Worm (Caenorhabditis elegans) whole organism, L1 larva: ENCODE data around the gene F35C8.8.

ENCODE experiments used
- C16A3.4 ChIP-seq: fragments of 150-350 bp; optimal IDR thresholded peaks from 2 replicates; lab custom pipeline; 2014; ENCODE audit warnings: missing biosample characterization, missing genetic modification characterization
- alr-1 ChIP-seq: fragments of 200-800 bp; sonication (Bioruptor generic); optimal IDR thresholded peaks from 2 replicates; lab custom pipeline; 2018; ENCODE audit warnings: borderline replicate concordance, mild to moderate bottlenecking, missing genetic modification characterization, missing compliant biosample characterization
- blmp-1 ChIP-seq: fragments of 150-350 bp; optimal IDR thresholded peaks from 2 replicates; lab custom pipeline; 2014; ENCODE audit warnings: missing biosample characterization, missing genetic modification characterization
- ceh-82 ChIP-seq, 3 experiments: fragments of 150-350 bp in 1 of 3; sonication (generic microtip) in 2 of 3; optimal IDR thresholded peaks; 2 replicates each; lab custom pipeline; 2014 to 2017; ENCODE audit warnings: missing biosample characterization in 3 of 3, missing genetic modification characterization in 3 of 3
- ceh-88 ChIP-seq: fragments of 200-800 bp; sonication (Bioruptor generic); IDR thresholded peaks from 2 replicates; pipeline ENCODE4 v1.3.6; 2022; ENCODE audit warnings: missing genetic modification characterization, missing compliant biosample characterization
- dsc-1 ChIP-seq: sonication (generic microtip); optimal IDR thresholded peaks from 2 replicates; lab custom pipeline; 2016; ENCODE audit warnings: mild to moderate bottlenecking, missing genetic modification characterization, missing compliant biosample characterization
- efl-1 ChIP-seq, 4 experiments: fragments of 150-350 bp; optimal IDR thresholded peaks in 3 of 4; peaks in 1 of 4; 1 replicate in 1 of 4; 2 replicates in 3 of 4; lab custom pipeline; 2014; ENCODE audit warnings: missing biosample characterization in 2 of 4, missing genetic modification characterization in 2 of 4, missing genetic modification reagents in 2 of 4
- egl-13 ChIP-seq: sonication (generic microtip); optimal IDR thresholded peaks from 2 replicates; lab custom pipeline; 2016; ENCODE audit warnings: missing genotype, missing genetic modification reagents, missing genetic modification characterization, missing compliant biosample characterization
- elt-2 ChIP-seq: sonication (generic microtip); optimal IDR thresholded peaks from 2 replicates; lab custom pipeline; 2016; ENCODE audit warnings: missing genetic modification characterization, mild to moderate bottlenecking, inconsistent platforms, missing compliant biosample characterization, missing genetic modification reagents
- elt-3 ChIP-seq, 6 experiments: fragments of 150-350 bp in 1 of 6; sonication (generic microtip); optimal IDR thresholded peaks; 2 replicates each; lab custom pipeline; 2017 to 2018; ENCODE audit warnings: missing biosample characterization in 6 of 6, missing genetic modification characterization in 6 of 6, inconsistent platforms in 1 of 6
- ets-5 ChIP-seq: fragments of 200-800 bp; sonication (Bioruptor generic); IDR thresholded peaks from 2 replicates; pipeline ENCODE4 v1.3.6; 2022; ENCODE audit warnings: missing genetic modification characterization, missing compliant biosample characterization
- fkh-10 ChIP-seq: sonication (generic microtip); optimal IDR thresholded peaks from 2 replicates; lab custom pipeline; 2017; ENCODE audit warnings: missing biosample characterization, missing genetic modification reagents, missing genetic modification characterization
- irx-1 ChIP-seq: sonication (generic microtip); optimal IDR thresholded peaks from 2 replicates; lab custom pipeline; 2016; ENCODE audit warnings: missing genetic modification characterization, missing compliant biosample characterization
- lin-13 ChIP-seq: fragments of 150-350 bp; optimal IDR thresholded peaks from 2 replicates; lab custom pipeline; 2014; ENCODE audit warnings: missing biosample characterization, missing genetic modification reagents, missing genetic modification characterization
- lin-35 ChIP-seq, 2 experiments: fragments of 150-350 bp; optimal IDR thresholded peaks; 2 replicates each; lab custom pipeline; 2014; ENCODE audit warnings: missing biosample characterization in 2 of 2, missing genetic modification characterization in 2 of 2, missing genetic modification reagents in 2 of 2
- mef-2 ChIP-seq: fragments of 150-350 bp; optimal IDR thresholded peaks from 2 replicates; lab custom pipeline; 2014; ENCODE audit warnings: missing biosample characterization, missing genetic modification characterization
- nhr-19 ChIP-seq: fragments of 200-800 bp; sonication (Bioruptor generic); conservative IDR thresholded peaks from 2 replicates; pipeline ENCODE4 v1.3.6; 2022; ENCODE audit warnings: missing genetic modification characterization, missing compliant biosample characterization
- nhr-20 ChIP-seq: sonication (generic microtip); optimal IDR thresholded peaks from 2 replicates; lab custom pipeline; 2016; ENCODE audit warnings: mild to moderate bottlenecking, missing genetic modification characterization, missing compliant biosample characterization
- nhr-76 ChIP-seq: sonication (generic microtip); optimal IDR thresholded peaks from 2 replicates; lab custom pipeline; 2017; ENCODE audit warnings: missing biosample characterization, missing genetic modification characterization
- nhr-85 ChIP-seq: sonication (generic microtip); peaks from one replicate; lab custom pipeline; 2016; ENCODE audit warnings: missing genetic modification characterization, inconsistent platforms, missing compliant biosample characterization
- pag-3 ChIP-seq: sonication (generic microtip); optimal IDR thresholded peaks from 2 replicates; lab custom pipeline; 2017; ENCODE audit warnings: missing genetic modification characterization, mild to moderate bottlenecking, missing compliant biosample characterization, antibody characterized with exemption, borderline replicate concordance; ENCODE audit not compliant: insufficient read depth
- rnt-1 ChIP-seq: sonication (generic microtip); optimal IDR thresholded peaks from 2 replicates; lab custom pipeline; 2016; ENCODE audit warnings: mild to moderate bottlenecking, missing genetic modification characterization, moderate library complexity, missing compliant biosample characterization
- skn-1 ChIP-seq: fragments of 150-350 bp; optimal IDR thresholded peaks from 2 replicates; lab custom pipeline; 2014; ENCODE audit warnings: missing biosample characterization, missing genetic modification characterization
- snpc-4 ChIP-seq: fragments of 150-350 bp; optimal IDR thresholded peaks from 2 replicates; lab custom pipeline; 2014; ENCODE audit warnings: missing biosample characterization, missing genetic modification characterization
- sox-4 ChIP-seq: sonication (generic microtip); optimal IDR thresholded peaks from 2 replicates; lab custom pipeline; 2016; ENCODE audit warnings: missing genetic modification characterization, missing compliant biosample characterization
- unc-130 ChIP-seq: fragments of 150-350 bp; optimal IDR thresholded peaks from 2 replicates; lab custom pipeline; 2017; ENCODE audit warnings: missing biosample characterization, missing genetic modification characterization, inconsistent platforms
- unc-62 ChIP-seq: fragments of 150-350 bp; optimal IDR thresholded peaks from 2 replicates; lab custom pipeline; 2014; ENCODE audit warnings: missing biosample characterization, missing genetic modification reagents, missing genetic modification characterization
- ztf-11 ChIP-seq, 2 experiments: sonication (generic microtip); optimal IDR thresholded peaks; 2 replicates each; lab custom pipeline; 2016 to 2017; ENCODE audit warnings: missing genetic modification characterization in 2 of 2, missing biosample characterization in 1 of 2, missing compliant biosample characterization in 1 of 2
- ztf-4 ChIP-seq: fragments of 150-350 bp; optimal IDR thresholded peaks from 2 replicates; lab custom pipeline; 2014; ENCODE audit warnings: missing biosample characterization, missing genetic modification characterization

The F35C8.8 gene

DNA sequence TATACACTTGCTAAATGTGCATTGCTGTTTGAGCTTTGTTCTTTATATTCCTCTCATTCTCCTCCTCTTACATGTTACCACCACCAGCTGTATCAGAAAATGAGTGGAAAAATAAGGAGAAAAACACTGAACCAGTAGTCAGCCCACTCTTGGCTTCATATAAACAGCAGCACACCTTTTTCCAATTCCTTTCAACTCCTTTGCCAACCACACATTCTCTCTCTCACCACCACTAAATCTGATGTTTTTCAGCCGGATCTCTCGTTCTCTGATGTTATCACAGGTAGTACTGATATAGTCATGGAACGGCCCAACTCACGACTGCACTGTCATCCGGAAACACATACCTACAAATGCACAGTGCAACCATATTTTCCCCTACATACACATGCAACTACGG is 14.1 kb upstream of the F35C8.8 start, which contains the start of gene kcnl-3:
TSS of gene kcnl-3 (plus strand) at position 301 of the 400 bp plus-strand sequence.
- no peak for TF ChIP-seq nhr-19 (GFP tag; lab: Robert Waterston, UW)
- TF ChIP-seq lin-13 (GFP tag; lab: Kevin White, UChicago), result no peak
- no peak for TF ChIP-seq snpc-4 (tag; lab: Kevin White, UChicago)
- TF ChIP-seq rnt-1 (tag; lab: Kevin White, UChicago), result no peak

DNA sequence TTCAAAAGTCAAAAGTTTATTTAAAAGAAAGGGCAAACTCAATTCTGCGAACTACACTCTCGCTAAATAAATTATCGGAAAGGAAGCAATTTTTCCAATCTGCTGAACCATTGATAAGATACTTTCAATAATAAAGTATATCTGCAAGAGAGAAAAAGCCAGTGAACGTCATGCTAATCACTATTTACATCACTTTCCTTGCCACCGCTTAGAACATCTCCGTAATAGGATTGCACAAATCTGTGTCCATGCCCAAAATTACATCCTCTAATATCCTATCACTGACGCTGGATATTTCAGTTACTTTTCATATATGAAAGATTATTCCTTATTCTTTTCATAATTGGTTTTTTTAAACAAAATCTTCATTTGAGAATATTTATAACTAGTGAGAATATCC is 10.3 kb upstream of the F35C8.8 start:
- no peak for TF ChIP-seq ceh-82 (tag; optimal IDR thresholded peaks at IDR 0.05; lab: Kevin White, UChicago)
- peak; percentile 84 for TF ChIP-seq dsc-1
- no peak for TF ChIP-seq blmp-1 (tag; lab: Kevin White, UChicago)
- no peak for TF ChIP-seq unc-62 (GFP tag; lab: Kevin White, UChicago)
- TF ChIP-seq nhr-85 (tag; lab: Kevin White, UChicago), result no peak
- TF ChIP-seq unc-130 (tag; lab: Kevin White, UChicago), result no peak
- no peak for TF ChIP-seq ztf-11 (tag; optimal IDR thresholded peaks at IDR 0.05; lab: Kevin White, UChicago)
- TF ChIP-seq, all 84 proteins: peak for 1

DNA sequence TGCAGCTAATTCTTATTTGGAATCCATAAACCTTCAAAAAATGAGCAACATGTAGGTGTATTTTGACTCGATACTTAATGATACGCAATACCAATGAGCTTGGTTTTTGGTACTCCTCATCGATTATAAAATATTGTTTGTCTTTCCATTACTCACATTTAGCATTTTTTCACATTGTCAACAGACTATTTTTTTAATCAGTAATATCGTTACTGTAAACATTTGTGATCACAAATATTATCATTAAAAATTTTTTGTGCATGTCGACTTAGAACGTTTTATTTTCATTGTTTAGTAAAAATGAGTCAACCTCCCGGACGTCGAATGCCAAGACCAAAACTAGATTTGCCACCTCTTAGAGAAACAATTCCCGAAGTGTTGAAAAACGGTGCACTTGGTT is 4.9 kb upstream of the F35C8.8 start, which contains the start of gene sek-5:
TSS of gene sek-5 (plus strand) at position 301 of the 400 bp plus-strand sequence.
- no peak for TF ChIP-seq irx-1 (tag; lab: Kevin White, UChicago)
- TF ChIP-seq lin-35 (GFP tag; optimal IDR thresholded peaks at IDR 0.05; lab: Kevin White, UChicago), result no peak
- TF ChIP-seq ets-5 (GFP tag; lab: Robert Waterston, UW), result no peak
- TF ChIP-seq fkh-10 (GFP tag; lab: Kevin White, UChicago), result no peak
- TF ChIP-seq elt-3 (tag; optimal IDR thresholded peaks at IDR 0.05; lab: Kevin White, UChicago), result no peak
- TF ChIP-seq nhr-76 (tag; lab: Kevin White, UChicago), result no peak

DNA sequence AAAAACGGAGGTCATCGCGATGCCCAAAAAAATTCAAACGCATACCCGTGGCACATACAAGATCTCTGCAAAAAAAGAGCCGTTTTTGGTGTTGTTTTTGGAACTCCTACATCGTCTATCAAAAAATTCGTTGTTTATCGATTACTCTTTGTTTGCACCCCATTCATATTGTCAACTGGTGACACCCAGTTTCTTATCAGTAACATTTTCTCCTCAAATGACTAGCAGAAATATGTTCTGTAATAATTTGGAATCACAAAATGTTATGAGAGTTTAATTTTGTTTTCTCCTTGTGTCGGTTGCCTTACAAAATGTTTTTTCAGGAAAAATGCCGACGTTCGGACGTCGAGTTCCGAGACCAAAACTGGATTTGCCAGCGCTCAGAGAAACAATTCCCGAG is 2.3 kb upstream of the F35C8.8 start, which contains the start of gene sek-4:
TSS of gene sek-4 (plus strand) at position 318 of the 400 bp plus-strand sequence.
- TF ChIP-seq ztf-4 (tag; lab: Kevin White, UChicago), result no peak
- peak; percentile 42 for TF ChIP-seq elt-2

DNA sequence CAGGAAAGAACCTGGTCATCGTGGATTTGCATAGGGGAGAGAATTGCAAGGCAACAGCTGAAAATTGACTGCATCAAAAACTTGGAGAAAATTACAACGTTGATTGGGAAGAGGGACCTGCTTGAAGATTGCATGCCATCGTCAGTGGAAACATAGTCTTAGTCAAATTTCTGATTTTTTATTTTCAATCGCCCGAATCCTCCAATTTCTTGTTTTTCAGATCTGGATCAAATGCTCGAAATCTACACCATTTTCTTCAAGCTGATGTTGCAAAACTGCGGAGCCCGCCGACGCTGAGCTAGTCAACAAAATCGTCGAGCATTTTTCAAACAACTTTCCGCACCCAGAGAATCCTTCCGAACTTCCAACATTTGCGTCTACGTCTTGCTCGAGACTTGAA is 1.2 kb upstream of the F35C8.8 start:
- no peak for TF ChIP-seq unc-62 (GFP tag; lab: Kevin White, UChicago)
- no peak for TF ChIP-seq ceh-88 (GFP tag; lab: Robert Waterston, UW)
- no peak for TF ChIP-seq rnt-1 (tag; lab: Kevin White, UChicago)

DNA sequence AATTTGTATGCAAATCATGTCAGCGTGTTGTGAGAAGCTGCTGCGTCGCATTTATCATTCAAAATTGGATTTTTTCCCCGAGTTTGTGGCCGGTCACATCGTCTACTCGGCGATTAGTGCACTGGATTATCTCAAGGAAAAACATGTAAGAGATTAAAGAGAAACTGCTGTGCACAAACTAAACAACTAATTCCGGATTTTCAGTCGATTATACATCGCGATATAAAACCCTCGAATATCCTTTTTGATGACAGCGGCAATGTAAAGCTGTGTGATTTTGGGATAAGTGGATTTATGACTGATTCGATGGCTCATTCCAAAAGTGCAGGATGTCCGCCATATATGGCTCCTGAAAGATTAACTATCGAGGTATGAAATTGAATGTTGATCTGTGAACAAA is 1.8 kb downstream of the F35C8.8 start:
- TF ChIP-seq efl-1 (optimal IDR thresholded peaks at IDR 0.05; lab: Kevin White, UChicago) (no peak), efl-1 (GFP tag; optimal IDR thresholded peaks at IDR 0.05 in 1 of 2; lab: Kevin White, UChicago) (peak in 1 of 2 experiments; percentile 53), sox-4 (tag; lab: Kevin White, UChicago) (no peak), ceh-88 (GFP tag; lab: Robert Waterston, UW) (no peak), skn-1 (tag; lab: Kevin White, UChicago) (no peak), egl-13 (peak; percentile 58), nhr-20 (tag; lab: Kevin White, UChicago) (no peak), C16A3.4 (tag; lab: Kevin White, UChicago) (no peak), pag-3 (tag; lab: Kevin White, UChicago) (no peak), alr-1 (tag; lab: Kevin White, UChicago) (no peak), ztf-11 (tag; optimal IDR thresholded peaks at IDR 0.05; lab: Kevin White, UChicago) (no peak), dsc-1 (peak; percentile 77), mef-2 (tag; lab: Kevin White, UChicago) (no peak)
